Worm (Caenorhabditis elegans): ENCODE measurements around the gene C18G1.1.
A peak's percentile ranks its signal among the peaks of the same experiment; 100 is the strongest.

The C18G1.1 gene

DNA sequence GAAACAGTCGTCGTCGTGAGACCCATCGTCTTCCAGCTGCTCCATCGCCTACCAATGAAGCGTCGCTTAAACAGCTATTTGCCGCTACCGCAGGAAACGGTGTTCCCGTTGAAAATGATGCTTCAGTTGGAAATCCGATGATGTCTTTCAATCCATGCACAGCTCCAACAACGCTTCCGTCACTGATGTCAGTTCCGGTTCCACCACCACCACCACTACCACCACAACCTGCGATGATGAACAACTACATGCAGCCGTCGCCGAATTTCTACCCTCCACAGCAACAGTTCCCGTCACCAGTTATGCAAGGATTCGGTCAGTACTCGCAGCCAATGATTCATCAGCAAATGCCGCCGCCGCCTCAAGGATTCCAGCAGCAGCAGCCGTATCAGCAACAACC lies 43.8 kb upstream of the C18G1.1 start:
- TF ChIP-seq nhr-76 (tag; optimal IDR thresholded peaks at IDR 0.05) (no peak), jun-1 (tag; optimal IDR thresholded peaks at IDR 0.05) (no peak), elt-3 (tag; optimal IDR thresholded peaks at IDR 0.05) (no peak), R02D3.7 (tag; optimal IDR thresholded peaks at IDR 0.05) (no peak), lin-39 (tag; optimal IDR thresholded peaks at IDR 0.05) (no peak), elt-2 (tag; optimal IDR thresholded peaks at IDR 0.05) (no peak), nhr-23 (tag; optimal IDR thresholded peaks at IDR 0.05) (no peak), elt-1 (tag; optimal IDR thresholded peaks at IDR 0.05) (no peak), nhr-11 (tag; optimal IDR thresholded peaks at IDR 0.05) (no peak), sea-2 (GFP tag; optimal IDR thresholded peaks at IDR 0.05) (no peak), hmg-11 (tag; optimal IDR thresholded peaks at IDR 0.05) (no peak), nhr-43 (tag; optimal IDR thresholded peaks at IDR 0.05; ENCODE audit: poor library complexity, severe bottlenecking) (no peak), ceh-82 (tag; optimal IDR thresholded peaks at IDR 0.05) (no peak), pha-4 (tag; optimal IDR thresholded peaks at IDR 0.05) (no peak), tbx-2 (tag; optimal IDR thresholded peaks at IDR 0.05) (no peak), zag-1 (tag; optimal IDR thresholded peaks at IDR 0.05) (no peak), unc-39 (tag; optimal IDR thresholded peaks at IDR 0.05) (no peak), nhr-237 (tag; optimal IDR thresholded peaks at IDR 0.05) (no peak), ztf-11 (tag; optimal IDR thresholded peaks at IDR 0.05) (no peak)

DNA sequence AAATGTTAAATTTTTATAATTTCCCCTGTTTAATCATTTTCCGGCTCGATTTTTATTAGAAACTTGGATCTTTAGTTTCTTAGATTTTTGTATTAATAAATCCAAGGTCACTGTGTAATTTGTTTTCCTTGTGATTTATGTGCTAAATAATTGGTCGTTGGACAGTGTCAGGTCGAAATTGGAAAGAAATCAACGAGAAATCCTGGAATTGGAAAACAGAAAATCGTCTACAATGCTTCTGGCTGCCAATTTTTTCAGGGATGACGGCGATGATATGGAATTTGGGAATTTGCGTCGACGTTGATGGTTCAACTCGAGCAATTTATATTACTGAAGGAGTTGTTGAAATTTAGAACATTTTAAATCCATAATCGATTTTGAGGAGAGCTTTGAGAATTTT lies 43.2 kb upstream of the C18G1.1 start:
- TF ChIP-seq nhr-11 (tag; optimal IDR thresholded peaks at IDR 0.05) (no peak), tbx-2 (tag; optimal IDR thresholded peaks at IDR 0.05) (no peak), nhr-43 (tag; optimal IDR thresholded peaks at IDR 0.05; ENCODE audit: poor library complexity, severe bottlenecking) (no peak), unc-39 (tag; optimal IDR thresholded peaks at IDR 0.05) (no peak), snpc-4 (tag; optimal IDR thresholded peaks at IDR 0.05) (no peak), skn-1 (tag; optimal IDR thresholded peaks at IDR 0.05) (no peak), elt-1 (tag; optimal IDR thresholded peaks at IDR 0.05) (no peak), nhr-67 (tag; optimal IDR thresholded peaks at IDR 0.05) (no peak), egl-5 (tag; optimal IDR thresholded peaks at IDR 0.05) (no peak)

- TF ChIP-seq tbx-2 (tag; optimal IDR thresholded peaks at IDR 0.05): no peak
- TF ChIP-seq elt-3 (tag; optimal IDR thresholded peaks at IDR 0.05): no peak
- TF ChIP-seq egl-5 (tag; optimal IDR thresholded peaks at IDR 0.05): no peak
- TF ChIP-seq zag-1 (tag; optimal IDR thresholded peaks at IDR 0.05): no peak
- TF ChIP-seq ceh-9 (tag; optimal IDR thresholded peaks at IDR 0.05): no peak
- TF ChIP-seq fos-1 (tag; optimal IDR thresholded peaks at IDR 0.05): no peak
- no peak for TF ChIP-seq skn-1 (tag; optimal IDR thresholded peaks at IDR 0.05)
- TF ChIP-seq mml-1 (tag; optimal IDR thresholded peaks at IDR 0.05): no peak
- peak; percentile 50 for TF ChIP-seq pqm-1 (tag; optimal IDR thresholded peaks at IDR 0.05)
- TF ChIP-seq nhr-28 (tag; optimal IDR thresholded peaks at IDR 0.05): no peak
- no peak for TF ChIP-seq ztf-11 (tag; optimal IDR thresholded peaks at IDR 0.05)
- TF ChIP-seq egl-27 (tag; optimal IDR thresholded peaks at IDR 0.05): no peak
- no peak for TF ChIP-seq nhr-76 (tag; optimal IDR thresholded peaks at IDR 0.05)
- peak; percentile 4 for TF ChIP-seq jun-1 (tag; optimal IDR thresholded peaks at IDR 0.05)
- no peak for TF ChIP-seq ceh-28 (tag; optimal IDR thresholded peaks at IDR 0.05)
- peak; percentile 90 for TF ChIP-seq elt-2 (tag; optimal IDR thresholded peaks at IDR 0.05)
Measured at ce11 chrV:4737727-4738126, 40.0 kb upstream of the C18G1.1 start, which contains the start of gene F39G3.2. Gene F39G3.2 (plus strand): TSS chrV:4737831.

ce11 chrV:4742190-4742589 lies 35.6 kb upstream of the C18G1.1 start, which contains the start of gene ugt-61:
Gene ugt-61 (plus strand): TSS chrV:4742422.
- no peak for TF ChIP-seq nhr-77 (tag; optimal IDR thresholded peaks at IDR 0.05)
- TF ChIP-seq mml-1 (tag; optimal IDR thresholded peaks at IDR 0.05): no peak
- TF ChIP-seq pqm-1 (tag; optimal IDR thresholded peaks at IDR 0.05): peak; percentile 15
- TF ChIP-seq pha-4 (tag; optimal IDR thresholded peaks at IDR 0.05): peak; percentile 76

DNA sequence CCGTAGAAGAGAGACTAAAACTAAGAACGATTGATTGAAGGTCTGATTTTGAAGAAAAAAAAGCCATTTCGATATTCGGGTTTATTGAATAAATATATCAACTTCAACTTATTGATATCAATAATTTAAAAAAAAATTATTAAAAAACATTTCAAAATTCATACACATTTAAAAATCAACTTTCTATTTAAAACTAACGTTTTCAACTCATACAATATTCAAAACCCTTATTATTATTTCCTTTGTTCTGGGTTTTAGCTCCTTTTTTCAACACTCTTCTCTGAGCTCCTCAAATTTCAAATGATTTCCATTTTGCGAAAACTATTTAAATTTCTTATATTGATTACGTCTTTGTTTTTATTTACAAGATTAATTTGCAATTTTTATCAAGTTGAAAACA lies 32.5 kb upstream of the C18G1.1 start, which contains the start of gene C18G1.7:
Gene C18G1.7 (plus strand): TSS at position 301 of the 400 bp plus-strand sequence.
- TF ChIP-seq fos-1 (tag; optimal IDR thresholded peaks at IDR 0.05): no peak
- no peak for TF ChIP-seq lin-15B (tag; optimal IDR thresholded peaks at IDR 0.05)
- TF ChIP-seq ceh-28 (tag; optimal IDR thresholded peaks at IDR 0.05): no peak
- no peak for TF ChIP-seq nhr-77 (tag; optimal IDR thresholded peaks at IDR 0.05)
- TF ChIP-seq elt-2 (tag; optimal IDR thresholded peaks at IDR 0.05): no peak
- TF ChIP-seq ztf-11 (tag; optimal IDR thresholded peaks at IDR 0.05): no peak
- TF ChIP-seq nhr-23 (tag; optimal IDR thresholded peaks at IDR 0.05): no peak
- no peak for TF ChIP-seq ztf-4 (tag; optimal IDR thresholded peaks at IDR 0.05)
- no peak for TF ChIP-seq ama-1 (optimal IDR thresholded peaks at IDR 0.05)
- TF ChIP-seq unc-62 (GFP tag; optimal IDR thresholded peaks at IDR 0.05): no peak
- TF ChIP-seq elt-1 (tag; optimal IDR thresholded peaks at IDR 0.05): no peak
- TF ChIP-seq fkh-10 (GFP tag; optimal IDR thresholded peaks at IDR 0.05): no peak
- no peak for TF ChIP-seq aly-2 (tag; optimal IDR thresholded peaks at IDR 0.05)
- no peak for TF ChIP-seq fkh-2 (tag; optimal IDR thresholded peaks at IDR 0.05)
- TF ChIP-seq nhr-67 (tag; optimal IDR thresholded peaks at IDR 0.05): no peak
- TF ChIP-seq hmg-11 (tag; optimal IDR thresholded peaks at IDR 0.05): no peak
- TF ChIP-seq nhr-12 (tag; optimal IDR thresholded peaks at IDR 0.05): no peak
- no peak for TF ChIP-seq snpc-4 (tag; optimal IDR thresholded peaks at IDR 0.05)
- TF ChIP-seq lin-39 (tag; optimal IDR thresholded peaks at IDR 0.05): no peak
- TF ChIP-seq pha-4 (tag; optimal IDR thresholded peaks at IDR 0.05): no peak
